Worm (Caenorhabditis elegans) whole organism, L4 larva: ENCODE measurements around the gene thoc-7.

ENCODE experiments used
- F26F4.8 ChIP-seq: fragments of 200-800 bp; sonication (Bioruptor generic); conservative IDR thresholded peaks from 2 replicates; pipeline ENCODE4 v1.3.6; 2022; ENCODE audit warnings: missing genetic modification characterization, missing compliant biosample characterization
- ceh-82 ChIP-seq: sonication (generic microtip); optimal IDR thresholded peaks from 2 replicates; lab custom pipeline; 2017; ENCODE audit warnings: missing biosample characterization, missing genetic modification characterization
- nhr-10 ChIP-seq: fragments of 150-350 bp; optimal IDR thresholded peaks from 2 replicates; lab custom pipeline; 2014; ENCODE audit warnings: missing biosample characterization, missing genetic modification characterization

- TF ChIP-seq nhr-10: no peak
- no peak for TF ChIP-seq F26F4.8 (GFP tag; lab: Robert Waterston, UW)
- no peak for TF ChIP-seq ceh-82 (tag; lab: Kevin White, UChicago)
These were observed 30.4 kb downstream of the thoc-7 start, which contains the start of gene Y37A1A.2 for ce11 chrIV:13912929-13913328.
